Worm (Caenorhabditis elegans): ENCODE results near the gene C14C10.2.

The C14C10.2 gene

ce11 chrV:12596795-12597194 is 4.5 kb upstream of the C14C10.2 start (continued):
- TF ChIP-seq ceh-45 (GFP tag; IDR thresholded peaks at IDR 0.05) (no peak), pat-9 (tag; optimal IDR thresholded peaks at IDR 0.05) (peak; percentile 42), tbx-7 (tag; optimal IDR thresholded peaks at IDR 0.05) (peak; percentile 38), nfya-1 (tag; optimal IDR thresholded peaks at IDR 0.05) (peak; percentile 49), eyg-1 (tag; optimal IDR thresholded peaks at IDR 0.05) (peak; percentile 60), C38D4.7 (GFP tag; optimal IDR thresholded peaks at IDR 0.05) (peak; percentile 35), elt-2 (tag; optimal IDR thresholded peaks at IDR 0.05) (peak; percentile 89), hlh-8 (tag; optimal IDR thresholded peaks at IDR 0.05) (peak; percentile 31), che-1 (tag; optimal IDR thresholded peaks at IDR 0.05) (peak; percentile 66), ref-2 (tag; optimal IDR thresholded peaks at IDR 0.05) (peak; percentile 70), T23F11.4 (GFP tag; optimal IDR thresholded peaks at IDR 0.05) (no peak), ceh-18 (tag; optimal IDR thresholded peaks at IDR 0.05) (peak; percentile 56), pag-3 (tag; optimal IDR thresholded peaks at IDR 0.05; ENCODE audit: borderline replicate concordance) (no peak), ceh-14 (tag; optimal IDR thresholded peaks at IDR 0.05) (peak; percentile 68), ceh-19 (GFP tag; optimal IDR thresholded peaks at IDR 0.05) (peak; percentile 54), hlh-6 (tag; optimal IDR thresholded peaks at IDR 0.05) (peak; percentile 82), lim-6 (tag; optimal IDR thresholded peaks at IDR 0.05) (no peak), dmd-4 (tag; optimal IDR thresholded peaks at IDR 0.05; ENCODE audit: borderline replicate concordance) (no peak), pha-2 (tag; optimal IDR thresholded peaks at IDR 0.05) (peak; percentile 72), pqm-1 (tag; optimal IDR thresholded peaks at IDR 0.05) (no peak), ceh-9 (tag; optimal IDR thresholded peaks at IDR 0.05) (no peak), tbx-2 (tag; optimal IDR thresholded peaks at IDR 0.05) (peak; percentile 55), K09A11.1 (tag; optimal IDR thresholded peaks at IDR 0.05; ENCODE audit: insufficient read depth) (no peak), zip-5 (tag; optimal IDR thresholded peaks at IDR 0.05) (peak; percentile 48), ceh-31 (tag; optimal IDR thresholded peaks at IDR 0.05) (peak; percentile 54), sox-4 (tag; optimal IDR thresholded peaks at IDR 0.05) (peak; percentile 64), ahr-1 (tag; optimal IDR thresholded peaks at IDR 0.05) (no peak), unc-86 (tag; optimal IDR thresholded peaks at IDR 0.05) (peak; percentile 37), mec-3 (tag; optimal IDR thresholded peaks at IDR 0.05; ENCODE audit: borderline replicate concordance) (no peak), ceh-6 (GFP tag; optimal IDR thresholded peaks at IDR 0.05) (peak; percentile 63), unc-42 (tag; optimal IDR thresholded peaks at IDR 0.05) (no peak), sox-2 (GFP tag; IDR thresholded peaks at IDR 0.05) (no peak), nhr-232 (tag; optimal IDR thresholded peaks at IDR 0.05) (peak; percentile 51), Y22D7AL.16 (tag; optimal IDR thresholded peaks at IDR 0.05) (peak; percentile 40), pax-1 (tag; optimal IDR thresholded peaks at IDR 0.05) (no peak), unc-3 (GFP tag; conservative IDR thresholded peaks at IDR 0.05) (peak; percentile 38; the same call in 1 of the 2 replicates), unc-3 (tag; optimal IDR thresholded peaks at IDR 0.05) (peak; percentile 2)

- TF ChIP-seq ztf-16 (tag; optimal IDR thresholded peaks at IDR 0.05) (no peak), C38D4.7 (GFP tag; optimal IDR thresholded peaks at IDR 0.05) (no peak), dve-1 (tag; optimal IDR thresholded peaks at IDR 0.05) (no peak), Y22D7AL.16 (tag; optimal IDR thresholded peaks at IDR 0.05) (no peak), fkh-10 (GFP tag; optimal IDR thresholded peaks at IDR 0.05) (no peak)
Measured at ce11 chrV:12596196-12596595, 3.9 kb upstream of the C14C10.2 start, which contains the start of gene mma-1. Gene mma-1 (minus strand): TSS chrV:12596296.

ce11 chrV:12590601-12591000 is 1.7 kb downstream of the C14C10.2 start, which contains the start of gene ttr-43:
Gene ttr-43 (minus strand): TSS chrV:12590701.
- TF ChIP-seq pha-2 (tag; optimal IDR thresholded peaks at IDR 0.05) (no peak), nhr-232 (tag; optimal IDR thresholded peaks at IDR 0.05) (no peak), Y22D7AL.16 (tag; optimal IDR thresholded peaks at IDR 0.05) (no peak), zip-5 (tag; optimal IDR thresholded peaks at IDR 0.05) (no peak), odd-2 (tag; optimal IDR thresholded peaks at IDR 0.05) (no peak), nfya-1 (tag; optimal IDR thresholded peaks at IDR 0.05) (no peak), ceh-31 (tag; optimal IDR thresholded peaks at IDR 0.05) (no peak), tbx-7 (tag; optimal IDR thresholded peaks at IDR 0.05) (no peak), hlh-13 (GFP tag; optimal IDR thresholded peaks at IDR 0.05) (no peak), hlh-30 (tag; optimal IDR thresholded peaks at IDR 0.05; ENCODE audit: insufficient read depth) (no peak), ceh-2 (tag; optimal IDR thresholded peaks at IDR 0.05) (no peak), mec-3 (tag; optimal IDR thresholded peaks at IDR 0.05; ENCODE audit: borderline replicate concordance) (no peak), nhr-11 (tag; optimal IDR thresholded peaks at IDR 0.05) (no peak), npax-4 (tag; optimal IDR thresholded peaks at IDR 0.05) (no peak)
